Fruit fly (Drosophila melanogaster): ENCODE data around the gene CG46301.

Gene CG46301

DNA sequence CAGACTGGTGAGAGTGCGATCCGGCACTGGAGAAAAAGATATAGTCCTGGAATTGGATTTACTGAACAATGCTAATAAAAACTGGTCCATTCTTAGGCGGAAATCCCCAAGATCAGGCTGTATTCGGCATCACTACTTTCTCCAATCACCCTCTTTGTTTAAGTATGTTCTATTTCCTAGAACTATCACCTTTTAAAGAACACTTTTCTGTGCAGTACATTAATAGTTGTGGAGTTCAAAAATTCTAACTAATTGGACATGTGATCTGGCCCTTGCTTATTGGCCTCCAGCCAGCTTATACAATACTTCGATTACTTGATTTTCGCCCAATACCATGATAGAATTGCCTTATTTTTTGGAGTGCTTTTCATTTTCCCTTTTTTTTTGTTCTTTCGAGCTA lies 19.7 kb downstream of the CG46301 start:
- no peak for TF ChIP-seq insv (optimal IDR thresholded peaks at IDR 0.05)
- TF ChIP-seq Myc (optimal IDR thresholded peaks at IDR 0.05) = no peak
- TF ChIP-seq h (optimal IDR thresholded peaks at IDR 0.05) = no peak
- no peak for TF ChIP-seq psq (optimal IDR thresholded peaks at IDR 0.05)
- no peak for TF ChIP-seq Sin3A (optimal IDR thresholded peaks at IDR 0.05)
- no peak for TF ChIP-seq ttk (optimal IDR thresholded peaks at IDR 0.05)

- TF ChIP-seq psq (optimal IDR thresholded peaks at IDR 0.05) = no peak
- no peak for TF ChIP-seq insv (optimal IDR thresholded peaks at IDR 0.05)
- no peak for TF ChIP-seq ttk (optimal IDR thresholded peaks at IDR 0.05)
- TF ChIP-seq Myc (optimal IDR thresholded peaks at IDR 0.05) = no peak
- TF ChIP-seq Sin3A (optimal IDR thresholded peaks at IDR 0.05) = no peak
- TF ChIP-seq h (optimal IDR thresholded peaks at IDR 0.05) = no peak
These were observed 21.7 kb downstream of the CG46301 start for dm6 chr2L:14125630-14126029.

DNA sequence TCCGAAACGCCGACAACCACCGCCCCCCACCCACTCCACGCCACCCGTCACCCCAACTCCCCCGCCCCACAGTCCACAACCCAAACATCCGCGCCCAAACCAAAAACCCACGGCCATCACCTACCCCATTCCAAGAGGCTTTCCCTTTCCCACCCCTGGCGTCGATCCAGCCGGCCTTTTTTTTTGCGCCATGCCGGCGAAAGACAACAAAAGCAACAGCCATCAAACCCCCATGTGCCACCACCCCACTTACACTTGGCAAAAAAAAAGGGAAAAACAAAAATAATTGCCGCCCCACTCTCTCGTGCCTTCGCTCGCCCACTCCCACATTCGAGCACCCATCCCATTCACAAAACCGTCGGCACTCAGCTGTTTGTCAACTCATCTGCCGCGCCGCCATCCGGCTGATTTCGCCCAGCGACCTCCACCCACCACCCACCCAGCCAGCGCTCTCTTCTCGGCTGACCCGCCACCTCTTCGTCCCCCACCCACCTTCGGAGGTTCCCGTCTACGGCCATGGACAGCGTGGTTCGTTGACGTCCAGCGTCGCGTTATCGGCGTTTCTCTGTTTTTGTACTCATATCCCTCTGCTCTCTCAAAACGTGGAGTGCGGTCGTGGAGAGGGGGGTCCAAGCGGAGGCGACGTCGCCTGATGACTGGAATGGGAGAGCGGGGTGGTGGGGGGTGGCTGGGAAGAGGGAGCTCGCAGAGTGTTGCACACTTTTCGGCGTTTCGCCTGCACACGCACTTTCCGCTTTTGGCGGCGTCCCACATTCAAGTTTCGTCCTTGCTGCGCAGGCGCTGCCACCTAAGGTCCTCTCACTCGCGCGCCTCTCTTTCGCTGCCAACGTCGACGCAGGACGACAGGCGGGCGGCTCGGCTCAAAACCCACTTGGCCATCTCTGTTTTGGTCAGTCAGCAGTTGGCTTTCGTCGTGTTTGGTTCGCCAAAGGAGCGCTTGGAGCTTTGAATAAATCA lies 30.0 kb downstream of the CG46301 start:
- TF ChIP-seq insv (optimal IDR thresholded peaks at IDR 0.05) (no peak), ttk (optimal IDR thresholded peaks at IDR 0.05) (no peak), psq (optimal IDR thresholded peaks at IDR 0.05) (no peak), Sin3A (optimal IDR thresholded peaks at IDR 0.05) (no peak)

dm6 chr2L:14136197-14136596 lies 32.3 kb downstream of the CG46301 start:
- TF ChIP-seq Myc (optimal IDR thresholded peaks at IDR 0.05) (no peak), psq (optimal IDR thresholded peaks at IDR 0.05) (no peak), insv (optimal IDR thresholded peaks at IDR 0.05) (no peak), h (optimal IDR thresholded peaks at IDR 0.05) (no peak), Sin3A (optimal IDR thresholded peaks at IDR 0.05) (no peak), ttk (optimal IDR thresholded peaks at IDR 0.05) (no peak)

DNA sequence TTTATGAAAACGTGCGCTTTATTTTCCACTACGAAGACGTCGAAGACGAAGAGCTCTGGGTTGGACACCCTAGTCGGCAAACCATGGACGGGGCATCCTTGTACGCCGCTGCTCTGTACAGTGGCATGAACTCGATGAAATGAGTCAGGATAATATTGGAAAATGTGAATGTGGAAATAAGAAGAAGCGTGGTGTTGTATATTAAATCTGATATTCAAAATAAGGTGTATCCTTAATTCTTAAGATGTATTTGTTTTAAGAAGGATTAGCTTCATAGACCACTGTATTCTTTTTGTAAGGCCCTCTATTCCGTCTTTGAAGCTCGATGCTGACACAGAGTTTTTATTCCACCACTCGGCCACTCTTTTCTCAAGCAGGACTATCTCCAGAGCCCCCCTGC lies 37.3 kb downstream of the CG46301 start:
- TF ChIP-seq h (optimal IDR thresholded peaks at IDR 0.05) = no peak
- TF ChIP-seq Sin3A (optimal IDR thresholded peaks at IDR 0.05) = no peak
- TF ChIP-seq psq (optimal IDR thresholded peaks at IDR 0.05) = no peak

DNA sequence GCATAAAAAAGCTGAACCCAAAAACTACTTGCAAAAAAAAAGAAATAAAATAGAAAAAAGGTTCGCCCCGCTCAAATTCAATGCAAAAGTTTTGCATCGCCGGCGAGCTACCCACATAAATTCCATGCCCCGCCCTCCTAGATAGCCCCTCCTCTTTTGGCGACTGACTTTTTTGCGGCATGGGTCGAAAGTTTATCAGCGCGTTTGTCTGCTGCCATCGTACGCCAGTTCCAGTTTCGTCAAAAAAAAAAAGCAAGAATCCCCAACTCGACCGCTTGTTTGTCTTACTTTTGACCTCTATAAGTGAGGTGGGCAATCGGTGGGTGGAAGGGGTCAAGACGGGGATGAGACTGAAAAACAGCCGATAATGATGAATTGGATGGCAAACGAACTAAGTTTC lies 39.0 kb downstream of the CG46301 start:
- TF ChIP-seq insv (optimal IDR thresholded peaks at IDR 0.05) (no peak), Myc (optimal IDR thresholded peaks at IDR 0.05) (no peak), h (optimal IDR thresholded peaks at IDR 0.05) (no peak), ttk (optimal IDR thresholded peaks at IDR 0.05) (no peak), psq (optimal IDR thresholded peaks at IDR 0.05) (no peak)

DNA sequence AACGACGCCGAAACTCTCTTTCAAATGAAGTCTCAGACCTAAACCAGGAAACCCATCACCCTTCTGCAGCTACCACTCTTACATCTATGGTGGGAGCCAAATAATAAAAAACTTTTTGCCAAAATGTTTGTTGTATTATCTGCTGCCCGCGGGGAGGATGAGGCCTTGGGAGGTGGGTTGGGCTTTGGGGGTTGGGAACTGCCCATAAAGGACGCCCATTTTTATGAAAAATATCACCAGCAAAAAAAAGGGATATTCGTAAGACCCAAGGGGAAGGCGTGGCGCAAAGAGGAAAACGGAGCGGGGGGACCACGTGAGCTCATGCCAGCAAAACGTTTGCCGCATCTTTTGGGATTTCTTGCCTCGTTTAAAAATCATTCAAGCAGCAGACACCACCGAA lies 42.5 kb downstream of the CG46301 start:
- TF ChIP-seq ttk (optimal IDR thresholded peaks at IDR 0.05) (no peak), h (optimal IDR thresholded peaks at IDR 0.05) (no peak)

- no peak for TF ChIP-seq psq (optimal IDR thresholded peaks at IDR 0.05)
- TF ChIP-seq insv (optimal IDR thresholded peaks at IDR 0.05) = no peak
- no peak for TF ChIP-seq Myc (optimal IDR thresholded peaks at IDR 0.05)
- TF ChIP-seq Sin3A (optimal IDR thresholded peaks at IDR 0.05) = no peak
- TF ChIP-seq h (optimal IDR thresholded peaks at IDR 0.05) = no peak
- TF ChIP-seq ttk (optimal IDR thresholded peaks at IDR 0.05) = no peak
These were observed 54.1 kb downstream of the CG46301 start for dm6 chr2L:14157993-14158392.

DNA sequence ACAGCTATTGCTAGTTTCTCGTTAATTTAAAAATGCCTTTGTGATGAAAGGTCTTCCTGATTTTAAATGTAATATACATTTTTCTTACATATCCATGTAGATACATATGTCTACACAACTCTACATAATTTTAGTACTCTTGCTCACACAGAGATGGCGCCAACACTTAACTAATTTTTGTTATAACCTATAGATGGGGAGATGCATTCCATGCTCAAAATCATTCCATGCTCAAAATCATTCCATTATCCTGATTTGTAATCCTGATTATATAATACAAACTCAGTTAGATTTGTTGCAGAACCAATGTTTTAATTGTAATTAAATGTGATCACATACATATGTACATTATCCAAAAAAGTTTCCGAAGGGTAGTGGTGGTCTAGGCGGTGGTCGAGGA lies 57.0 kb downstream of the CG46301 start:
- TF ChIP-seq Myc (optimal IDR thresholded peaks at IDR 0.05) (no peak), Sin3A (optimal IDR thresholded peaks at IDR 0.05) (no peak), ttk (optimal IDR thresholded peaks at IDR 0.05) (no peak), psq (optimal IDR thresholded peaks at IDR 0.05) (no peak), insv (optimal IDR thresholded peaks at IDR 0.05) (no peak), h (optimal IDR thresholded peaks at IDR 0.05) (no peak)

dm6 chr2L:14163122-14163521 lies 59.2 kb downstream of the CG46301 start, which contains the start of gene CG43332:
Gene CG43332 (minus strand): TSS chr2L:14163222.
- TF ChIP-seq Sin3A (optimal IDR thresholded peaks at IDR 0.05) (no peak), ttk (optimal IDR thresholded peaks at IDR 0.05) (no peak), insv (optimal IDR thresholded peaks at IDR 0.05) (no peak), h (optimal IDR thresholded peaks at IDR 0.05) (no peak), Myc (optimal IDR thresholded peaks at IDR 0.05) (no peak), psq (optimal IDR thresholded peaks at IDR 0.05) (no peak)

DNA sequence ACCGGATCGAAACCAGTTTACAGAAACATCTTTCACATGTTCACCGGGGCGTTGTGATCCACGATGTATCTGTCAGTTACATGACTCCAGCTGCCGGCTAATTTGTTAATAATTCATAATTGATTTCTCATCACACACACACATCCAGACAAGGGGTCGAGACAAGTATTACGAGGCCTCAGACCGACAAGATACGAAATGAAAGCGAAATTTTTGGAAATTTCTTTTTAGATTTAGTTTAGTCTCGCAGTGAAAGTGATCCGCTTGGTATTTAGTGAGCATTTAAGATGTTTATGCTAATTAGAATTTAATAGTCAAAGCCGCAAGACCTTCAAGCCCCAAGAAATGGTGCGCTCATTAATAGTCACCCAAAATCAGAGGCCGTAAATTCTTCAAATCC lies 65.8 kb downstream of the CG46301 start:
- TF ChIP-seq ttk (optimal IDR thresholded peaks at IDR 0.05) = no peak
- no peak for TF ChIP-seq insv (optimal IDR thresholded peaks at IDR 0.05)
- no peak for TF ChIP-seq Sin3A (optimal IDR thresholded peaks at IDR 0.05)

DNA sequence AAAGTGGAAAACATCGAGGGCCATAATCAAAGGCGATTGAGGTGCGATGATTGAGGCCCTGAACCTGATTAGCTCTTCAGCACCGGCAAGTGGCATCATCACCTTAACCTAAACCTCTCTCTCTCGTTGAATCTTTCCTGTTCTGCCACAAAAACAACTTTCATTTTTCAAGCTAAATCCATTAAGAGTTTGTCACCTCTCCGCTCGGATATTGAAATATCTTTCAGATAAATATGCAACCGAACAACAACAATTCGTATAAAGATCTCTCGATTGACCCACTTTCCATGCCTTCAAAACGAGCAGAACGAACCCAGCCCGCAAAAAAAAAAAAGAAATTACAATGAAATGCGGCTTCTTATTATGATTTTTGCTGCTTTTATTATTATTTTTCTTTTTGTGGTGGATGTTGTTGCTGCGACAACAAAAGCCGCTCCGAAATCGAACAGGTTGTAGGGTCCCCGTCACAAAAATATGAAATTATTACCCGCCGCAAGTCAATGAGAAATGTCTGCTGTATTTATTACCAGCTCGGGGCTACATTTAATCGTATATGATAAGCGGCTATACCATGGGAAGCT lies 73.6 kb downstream of the CG46301 start:
- TF ChIP-seq psq (optimal IDR thresholded peaks at IDR 0.05) (no peak), ttk (optimal IDR thresholded peaks at IDR 0.05) (no peak), h (optimal IDR thresholded peaks at IDR 0.05) (no peak), Myc (optimal IDR thresholded peaks at IDR 0.05) (no peak), Sin3A (optimal IDR thresholded peaks at IDR 0.05) (no peak), insv (optimal IDR thresholded peaks at IDR 0.05) (no peak)

dm6 chr2L:14179409-14179808 lies 75.5 kb downstream of the CG46301 start:
- TF ChIP-seq ttk (optimal IDR thresholded peaks at IDR 0.05) = no peak
- no peak for TF ChIP-seq insv (optimal IDR thresholded peaks at IDR 0.05)
